Fruit fly (Drosophila melanogaster): ENCODE data around the gene Sytbeta.

Gene Sytbeta

DNA sequence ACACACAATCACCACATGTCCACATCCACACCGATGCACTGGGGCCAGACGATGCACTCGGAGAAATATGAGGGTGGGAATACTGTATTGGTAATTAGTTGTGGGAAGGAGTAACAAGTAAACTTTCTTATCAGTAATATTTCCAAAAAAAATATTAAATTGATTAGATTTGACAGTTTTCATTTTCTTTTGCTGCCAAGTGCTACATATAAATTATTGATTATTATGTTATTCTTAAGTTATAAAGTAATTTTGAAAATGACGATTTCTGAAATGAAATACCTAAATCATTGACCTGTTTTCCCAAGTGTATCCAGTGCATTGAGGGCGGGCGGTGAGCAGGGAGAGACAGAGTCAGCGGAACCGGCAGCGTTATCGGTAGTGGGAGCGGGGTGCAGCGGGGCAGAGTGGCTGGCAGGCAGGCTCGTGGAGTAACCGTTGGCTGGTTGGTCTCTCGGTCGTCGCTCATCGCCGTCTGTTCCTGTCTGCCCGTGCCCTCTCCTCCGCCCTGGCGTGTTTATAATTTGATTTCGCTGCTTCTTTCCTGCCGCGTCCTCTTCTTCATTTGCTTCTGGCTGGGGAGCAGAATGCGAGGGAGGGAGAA, 43.1 kb upstream of the Sytbeta start (continued):
- TF ChIP-seq CG6163 (GFP tag; IDR thresholded peaks at IDR 0.05) (peak; percentile 82), ss (GFP tag; optimal IDR thresholded peaks at IDR 0.05) (peak; percentile 95), eg (GFP tag; IDR thresholded peaks at IDR 0.05) (peak; percentile 88), Sox15 (GFP tag; optimal IDR thresholded peaks at IDR 0.05) (peak; percentile 94), topi (GFP tag; optimal IDR thresholded peaks at IDR 0.05) (peak; percentile 93), Eip93F (GFP tag; optimal IDR thresholded peaks at IDR 0.05) (peak; percentile 91), CG10631 (GFP tag; optimal IDR thresholded peaks at IDR 0.05) (peak; percentile 98), CG6276 (GFP tag; optimal IDR thresholded peaks at IDR 0.05) (peak; percentile 94), spab (GFP tag; optimal IDR thresholded peaks at IDR 0.05) (peak; percentile 97), Hr4 (GFP tag; optimal IDR thresholded peaks at IDR 0.05) (peak; percentile 95), Hr39 (GFP tag; optimal IDR thresholded peaks at IDR 0.05) (peak; percentile 87), fd59A (GFP tag; optimal IDR thresholded peaks at IDR 0.05) (peak; percentile 98), svp (GFP tag) (peak; percentile 97)

DNA sequence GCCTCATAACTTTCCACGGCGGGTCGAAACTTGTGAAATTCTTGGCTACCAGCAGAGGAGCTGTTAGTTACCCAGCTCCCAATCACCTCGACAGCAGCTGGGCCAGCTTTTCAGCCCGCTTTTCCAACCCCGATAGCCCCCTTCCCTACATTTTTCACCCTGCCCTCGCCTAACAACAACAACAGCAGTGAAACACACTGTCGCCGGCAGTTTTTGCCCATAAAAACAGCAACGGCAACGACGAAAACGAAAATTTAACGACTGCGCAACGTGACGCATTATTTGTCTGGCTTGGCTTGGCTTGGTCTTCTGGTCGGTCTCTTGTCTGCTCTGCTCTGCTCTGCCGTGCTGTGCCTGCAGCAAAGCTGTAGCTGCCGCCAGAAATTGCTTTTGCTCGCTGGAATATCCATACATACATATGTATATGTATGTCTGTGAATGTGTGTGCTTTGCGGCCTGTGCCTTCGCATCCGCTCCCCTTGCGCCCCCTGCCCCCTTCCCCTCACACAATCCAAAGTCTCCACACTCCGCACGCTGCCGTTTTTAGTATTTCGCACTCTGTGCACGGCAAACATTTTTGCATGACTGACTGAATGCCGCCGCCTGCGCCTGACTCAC, 42.5 kb upstream of the Sytbeta start:
- TF ChIP-seq CG6854 (GFP tag; optimal IDR thresholded peaks at IDR 0.05) (peak; percentile 99), dsx (GFP tag; optimal IDR thresholded peaks at IDR 0.05; ENCODE audit: poor library complexity, severe bottlenecking) (peak; percentile 8), CG8632 (GFP tag; optimal IDR thresholded peaks at IDR 0.05) (no peak), spab (GFP tag; optimal IDR thresholded peaks at IDR 0.05) (no peak)

DNA sequence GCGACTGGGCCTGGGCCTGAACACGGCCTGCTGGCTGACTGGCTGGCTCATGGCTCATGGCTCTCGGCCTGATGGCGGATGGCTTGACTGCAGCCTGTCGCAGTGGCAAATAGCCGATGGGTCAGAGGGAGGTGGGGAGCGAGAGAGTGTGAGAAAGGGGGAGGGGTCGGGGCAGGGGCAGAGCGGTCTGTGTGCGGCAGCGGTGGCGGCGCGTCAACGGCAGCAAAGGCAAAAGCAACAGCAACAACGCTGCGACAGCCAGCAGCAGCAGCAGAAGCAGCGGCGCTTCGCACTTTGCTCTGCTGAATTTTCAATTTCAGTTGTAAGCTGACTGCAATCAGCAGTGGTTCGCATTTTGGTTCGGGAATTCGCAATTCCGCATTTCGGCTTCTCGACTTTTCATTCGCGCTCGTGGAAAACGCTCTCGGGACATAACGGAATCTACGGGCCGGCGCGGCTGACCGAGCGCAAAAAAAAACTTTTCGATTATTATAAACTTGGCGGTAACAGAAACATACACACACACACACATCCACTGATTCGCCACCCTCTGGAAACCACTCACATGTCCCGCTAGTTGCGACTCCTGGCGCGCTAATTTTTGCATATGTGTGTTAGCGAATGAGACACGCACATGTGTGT, 40.9 kb upstream of the Sytbeta start, which contains the start of gene CG45071:
TSS of gene CG45071 (plus strand) at position 317 of the 642 bp plus-strand sequence.
- TF ChIP-seq acj6 (GFP tag; optimal IDR thresholded peaks at IDR 0.05) (no peak), eg (GFP tag; IDR thresholded peaks at IDR 0.05) (peak; percentile 10; the same call in 1 of the 3 replicates), CG6276 (GFP tag; optimal IDR thresholded peaks at IDR 0.05) (peak; percentile 3), Eip78C (GFP tag) (peak; percentile 54), CG6854 (GFP tag; optimal IDR thresholded peaks at IDR 0.05) (peak; percentile 100), ss (GFP tag; optimal IDR thresholded peaks at IDR 0.05) (peak in 1 of 2 experiments; percentile 48), Blimp-1 (GFP tag; optimal IDR thresholded peaks at IDR 0.05) (peak; percentile 49), Gug (GFP tag; IDR thresholded peaks at IDR 0.05) (0 out of 2 replicates have a peak, but pooled peaks have one; percentile 24), Sox15 (GFP tag; optimal IDR thresholded peaks at IDR 0.05) (no peak)

DNA sequence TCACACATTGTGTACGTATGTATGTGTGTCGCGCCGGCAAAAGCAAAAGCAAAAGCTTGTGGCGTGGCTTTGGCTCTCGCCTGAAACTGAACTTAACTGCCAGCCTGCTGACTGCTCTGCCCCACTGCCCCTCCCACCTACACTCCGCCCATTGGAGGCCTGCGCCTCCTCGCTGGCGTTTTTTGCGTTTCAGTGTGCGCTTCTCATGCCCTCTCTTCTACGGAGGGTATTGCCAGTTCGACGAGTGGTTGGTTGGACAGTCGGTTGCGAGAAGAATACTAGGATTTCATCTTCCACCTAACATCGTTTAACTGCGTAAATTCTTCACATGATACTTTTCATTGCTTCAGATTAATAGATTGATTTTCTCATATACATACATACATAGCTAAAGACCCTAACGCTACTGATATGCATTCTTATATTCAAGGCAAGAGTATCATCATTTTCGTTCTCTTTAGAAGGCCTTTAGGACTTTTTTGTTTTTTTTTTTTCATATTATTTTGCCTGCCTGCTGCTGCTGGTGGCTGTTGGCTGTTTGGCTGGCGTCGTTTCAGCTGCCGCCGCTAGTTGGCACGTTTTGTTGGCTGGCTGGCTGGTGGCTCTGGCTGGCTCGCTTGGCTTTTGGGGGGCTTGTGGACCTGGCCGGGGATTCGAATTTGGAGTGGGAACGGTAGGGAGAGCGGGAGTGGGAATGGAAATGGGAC, 40.2 kb upstream of the Sytbeta start:
- TF ChIP-seq CG11294 (GFP tag; IDR thresholded peaks at IDR 0.05) (peak; percentile 83), Hr38 (GFP tag; optimal IDR thresholded peaks at IDR 0.05) (peak; percentile 17), CG6276 (GFP tag; optimal IDR thresholded peaks at IDR 0.05) (peak; percentile 87), dac (GFP tag; optimal IDR thresholded peaks at IDR 0.05) (peak; percentile 87), CG6854 (GFP tag; optimal IDR thresholded peaks at IDR 0.05) (peak; percentile 100), Sox102F (GFP tag; optimal IDR thresholded peaks at IDR 0.05) (peak; percentile 95), topi (GFP tag; optimal IDR thresholded peaks at IDR 0.05) (peak; percentile 93), salr (GFP tag; optimal IDR thresholded peaks at IDR 0.05) (peak; percentile 78 to 90), dsx (GFP tag; optimal IDR thresholded peaks at IDR 0.05; ENCODE audit: poor library complexity, severe bottlenecking) (peak; percentile 87), CG1621 (tag; optimal IDR thresholded peaks at IDR 0.05) (peak; percentile 85), CG6808 (GFP tag; optimal IDR thresholded peaks at IDR 0.05) (peak; percentile 91), CG10631 (GFP tag; optimal IDR thresholded peaks at IDR 0.05) (peak; percentile 91), CG3032 (tag; optimal IDR thresholded peaks at IDR 0.05) (peak; percentile 90), acj6 (GFP tag; optimal IDR thresholded peaks at IDR 0.05) (peak; percentile 94), Ets96B (tag; optimal IDR thresholded peaks at IDR 0.05) (peak; percentile 90), CG10669 (GFP tag; optimal IDR thresholded peaks at IDR 0.05) (peak; percentile 87), CG32006 (GFP tag; optimal IDR thresholded peaks at IDR 0.05) (peak; percentile 96), spab (GFP tag; optimal IDR thresholded peaks at IDR 0.05) (peak; percentile 85), Hr4 (GFP tag; optimal IDR thresholded peaks at IDR 0.05) (peak; percentile 97), CG8119 (GFP tag; IDR thresholded peaks at IDR 0.05) (peak; percentile 95), CG6792 (GFP tag; optimal IDR thresholded peaks at IDR 0.05) (peak; percentile 93), Eip78C (GFP tag) (peak; percentile 99), CG34406 (GFP tag; optimal IDR thresholded peaks at IDR 0.05) (peak; percentile 92), cyc (GFP tag; optimal IDR thresholded peaks at IDR 0.05) (peak; percentile 92), Hr39 (GFP tag; optimal IDR thresholded peaks at IDR 0.05) (peak; percentile 95), Blimp-1 (GFP tag; optimal IDR thresholded peaks at IDR 0.05) (no peak), Gug (GFP tag; IDR thresholded peaks at IDR 0.05) (peak; percentile 87), fd85E (GFP tag; optimal IDR thresholded peaks at IDR 0.05) (peak; percentile 57), Ets21C (GFP tag; optimal IDR thresholded peaks at IDR 0.05) (peak; percentile 92), Smox (GFP tag; optimal IDR thresholded peaks at IDR 0.05) (peak; percentile 92), eg (GFP tag; IDR thresholded peaks at IDR 0.05) (peak; percentile 86)
